Fruit fly (Drosophila melanogaster) whole organism, embryonic: ENCODE data around the gene Or19b.

Source experiments
- CG12659 ChIP-seq: fragments of 200-800 bp; sonication (Bioruptor generic); optimal IDR thresholded peaks from 3 replicates; lab custom pipeline; 2017; ENCODE audit warnings: mild to moderate bottlenecking, missing biosample characterization, missing genetic modification reagents, missing genetic modification characterization
- CG14050 ChIP-seq: fragments of 200-800 bp; sonication (Bioruptor generic); IDR thresholded peaks from 3 replicates; pipeline ENCODE4 v1.3.6; 2022; ENCODE audit warnings: missing biosample characterization, missing genetic modification characterization

DNA sequence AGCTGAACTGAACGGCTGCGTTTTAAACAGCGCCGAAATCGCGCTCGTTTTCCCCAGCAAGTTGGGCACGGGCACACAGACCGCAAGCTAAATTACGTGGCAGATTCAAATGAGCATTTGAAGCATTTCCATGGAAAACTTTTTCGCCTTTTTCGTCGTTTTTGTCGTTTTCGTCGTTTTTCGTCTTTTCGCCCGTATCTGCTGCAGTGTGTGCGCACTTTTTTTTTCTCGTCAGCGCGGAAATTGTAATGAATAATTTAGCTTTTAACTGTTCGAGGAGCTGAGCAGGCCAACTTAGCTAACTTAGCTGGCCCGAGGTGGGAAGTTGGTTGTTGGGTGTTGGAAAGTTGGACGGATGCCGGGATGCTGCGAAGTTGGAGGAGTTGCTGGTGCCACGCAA, 35.4 kb downstream of the Or19b start:
- TF ChIP-seq CG12659 (no peak), CG14050 (GFP tag; lab: Robert Waterston, UW) (no peak)
